Fruit fly (Drosophila melanogaster) whole organism, embryonic: ENCODE results near the gene CG4020.

ENCODE experiments used
- Antp ChIP-seq: fragments of 200-800 bp; sonication (Bioruptor generic); optimal IDR thresholded peaks from 3 replicates; lab custom pipeline; 2016; ENCODE audit warnings: missing biosample characterization, missing genetic modification characterization
- Asciz ChIP-seq: fragments of 200-800 bp; sonication (Bioruptor generic); optimal IDR thresholded peaks from 2 replicates; lab custom pipeline; 2017; ENCODE audit warnings: missing biosample characterization, mild to moderate bottlenecking, missing genetic modification characterization, missing genetic modification reagents
- C15 ChIP-seq: fragments of 200-800 bp; sonication (Bioruptor generic); IDR thresholded peaks from 3 replicates; pipeline ENCODE4 v1.3.6; 2022; ENCODE audit warnings: missing biosample characterization, missing genetic modification characterization
- CG10274 ChIP-seq: fragments of 200-800 bp; sonication (Bioruptor generic); optimal IDR thresholded peaks from 3 replicates; lab custom pipeline; 2017; ENCODE audit warnings: missing biosample characterization, mild to moderate bottlenecking, missing genetic modification characterization
- CG15514 ChIP-seq: fragments of 200-800 bp; sonication (Bioruptor generic); optimal IDR thresholded peaks from 3 replicates; lab custom pipeline; 2017; ENCODE audit warnings: missing biosample characterization, missing genetic modification characterization, mild to moderate bottlenecking, moderate library complexity, missing genetic modification reagents
- CG1603 ChIP-seq: fragments of 200-800 bp; sonication (Bioruptor generic); optimal IDR thresholded peaks from 2 replicates; lab custom pipeline; 2019; ENCODE audit warnings: missing biosample characterization, mild to moderate bottlenecking, missing genetic modification characterization, moderate library complexity
- CG16779 ChIP-seq: fragments of 200-800 bp; sonication (Bioruptor generic); IDR thresholded peaks from 2 replicates; pipeline ENCODE4 v1.3.6; 2022; ENCODE audit warnings: missing biosample characterization, missing genetic modification characterization
- CG2202 ChIP-seq: fragments of 200-800 bp; sonication (Bioruptor generic); optimal IDR thresholded peaks from 2 replicates; lab custom pipeline; 2018; ENCODE audit warnings: missing biosample characterization, mild to moderate bottlenecking, missing genetic modification characterization
- CG6175 ChIP-seq: fragments of 200-800 bp; sonication (Bioruptor generic); IDR thresholded peaks from 3 replicates; pipeline ENCODE4 v1.3.6; 2022; ENCODE audit warnings: missing biosample characterization, missing genetic modification characterization
- CG6683 ChIP-seq: fragments of 200-800 bp; sonication (Bioruptor generic); optimal IDR thresholded peaks from 2 replicates; lab custom pipeline; 2017; ENCODE audit warnings: missing biosample characterization, mild to moderate bottlenecking, missing genetic modification characterization, missing genetic modification reagents
- CG7271 ChIP-seq: fragments of 200-800 bp; sonication (Bioruptor generic); optimal IDR thresholded peaks from 2 replicates; lab custom pipeline; 2018; ENCODE audit warnings: missing biosample characterization, mild to moderate bottlenecking, missing genetic modification characterization, moderate library complexity
- CG9437 ChIP-seq: fragments of 200-800 bp; sonication (Bioruptor generic); optimal IDR thresholded peaks from 2 replicates; lab custom pipeline; 2018; ENCODE audit warnings: missing biosample characterization, mild to moderate bottlenecking, missing genetic modification characterization
- CG9609 ChIP-seq: fragments of 200-800 bp; sonication (Bioruptor generic); optimal IDR thresholded peaks from 3 replicates; lab custom pipeline; 2016; ENCODE audit warnings: missing biosample characterization, missing genetic modification characterization
- D ChIP-seq, 2 experiments: fragments of 200-800 bp in 1 of 2; fragments of >200 bp in 1 of 2; sonication (Bioruptor generic) in 1 of 2; optimal IDR thresholded peaks; 2 replicates in 1 of 2; 3 replicates in 1 of 2; lab custom pipeline; 2017; ENCODE audit warnings: mild to moderate bottlenecking in 1 of 2, missing biosample characterization in 1 of 2, missing genetic modification characterization in 1 of 2, missing genetic modification reagents in 1 of 2
- Elba2 ChIP-seq: fragments of 200-800 bp; sonication (Bioruptor generic); optimal IDR thresholded peaks from 3 replicates; lab custom pipeline; 2016; ENCODE audit warnings: missing biosample characterization, missing genetic modification characterization
- Fer3 ChIP-seq: fragments of 200-800 bp; sonication (Bioruptor generic); optimal IDR thresholded peaks from 2 replicates; lab custom pipeline; 2018; ENCODE audit warnings: missing biosample characterization, mild to moderate bottlenecking, missing genetic modification characterization, moderate library complexity
- Hey ChIP-seq: fragments of 200-800 bp; sonication (Bioruptor generic); optimal IDR thresholded peaks from 3 replicates; lab custom pipeline; 2018; ENCODE audit warnings: missing biosample characterization, mild to moderate bottlenecking, missing genetic modification characterization
- Hmr ChIP-seq: fragments of 200-800 bp; sonication (Bioruptor generic); optimal IDR thresholded peaks from 3 replicates; lab custom pipeline; 2017; ENCODE audit warnings: mild to moderate bottlenecking, missing biosample characterization, missing genetic modification reagents, missing genetic modification characterization
- Jarid2 ChIP-seq: fragments of 200-800 bp; sonication (Bioruptor generic); optimal IDR thresholded peaks from 3 replicates; lab custom pipeline; 2017; ENCODE audit warnings: mild to moderate bottlenecking, missing biosample characterization, missing genetic modification reagents, missing genetic modification characterization
- MESR4 ChIP-seq: fragments of 200-800 bp; sonication (Bioruptor generic); optimal IDR thresholded peaks from 2 replicates; lab custom pipeline; 2018; ENCODE audit warnings: missing biosample characterization, mild to moderate bottlenecking, missing genetic modification characterization, moderate library complexity
- Max ChIP-seq: fragments of 200-800 bp; sonication (Bioruptor generic); optimal IDR thresholded peaks from 2 replicates; lab custom pipeline; 2016; ENCODE audit warnings: missing biosample characterization, mild to moderate bottlenecking, missing genetic modification characterization
- NC2α ChIP-seq: fragments of 200-800 bp; sonication (Bioruptor generic); optimal IDR thresholded peaks from 2 replicates; lab custom pipeline; 2016; ENCODE audit warnings: missing biosample characterization, missing genetic modification characterization
- NK7.1 ChIP-seq: fragments of 200-800 bp; sonication (Bioruptor generic); optimal IDR thresholded peaks from 3 replicates; lab custom pipeline; 2016; ENCODE audit warnings: missing biosample characterization, missing genetic modification characterization
- Nf-YA ChIP-seq: fragments of 200-800 bp; sonication (Bioruptor generic); IDR thresholded peaks from 2 replicates; pipeline ENCODE4 v1.3.6; 2022; ENCODE audit warnings: missing biosample characterization, missing genetic modification characterization
- Nf-YC ChIP-seq: fragments of 200-800 bp; optimal IDR thresholded peaks from 3 replicates; lab custom pipeline; 2019; ENCODE audit warnings: missing biosample characterization, mild to moderate bottlenecking, missing genetic modification characterization, moderate library complexity
- Taf1 ChIP-seq: fragments of 200-800 bp; sonication (Bioruptor generic); IDR thresholded peaks from 2 replicates; pipeline ENCODE4 v1.3.6; 2022; ENCODE audit warnings: missing biosample characterization, missing genetic modification characterization
- amos ChIP-seq: fragments of 200-800 bp; sonication (Bioruptor generic); IDR thresholded peaks from 2 replicates; pipeline ENCODE4 v1.3.6; 2022; ENCODE audit warnings: missing biosample characterization, missing genetic modification characterization; ENCODE audit not compliant: partially characterized antibody
- chn ChIP-seq: fragments of 200-800 bp; sonication (Bioruptor generic); optimal IDR thresholded peaks from 2 replicates; lab custom pipeline; 2016; ENCODE audit warnings: missing biosample characterization, missing genetic modification characterization
- dimm ChIP-seq: fragments of 200-800 bp; sonication (Bioruptor generic); IDR thresholded peaks from 2 replicates; pipeline ENCODE4 v1.3.6; 2022; ENCODE audit warnings: missing biosample characterization, missing genetic modification characterization
- dpn ChIP-seq, 2 experiments: fragments of 200-800 bp; sonication (Bioruptor generic); optimal IDR thresholded peaks; 3 replicates each; lab custom pipeline; 2016; ENCODE audit warnings: missing biosample characterization in 2 of 2, missing genetic modification characterization in 2 of 2
- esg ChIP-seq: fragments of 200-800 bp; sonication (Bioruptor generic); conservative IDR thresholded peaks from 2 replicates; pipeline ENCODE4 v1.3.6; 2022; ENCODE audit warnings: missing biosample characterization, missing genetic modification characterization
- fd64A ChIP-seq: fragments of 200-800 bp; sonication (Bioruptor generic); optimal IDR thresholded peaks from 3 replicates; lab custom pipeline; 2018; ENCODE audit warnings: missing biosample characterization, mild to moderate bottlenecking, missing genetic modification characterization
- her ChIP-seq: fragments of 200-800 bp; sonication (Bioruptor generic); optimal IDR thresholded peaks from 2 replicates; lab custom pipeline; 2016; ENCODE audit warnings: missing biosample characterization, missing genetic modification characterization
- jing ChIP-seq: fragments of 200-800 bp; sonication (Bioruptor generic); optimal IDR thresholded peaks from 2 replicates; lab custom pipeline; 2018; ENCODE audit warnings: missing biosample characterization, mild to moderate bottlenecking, missing genetic modification characterization
- kni ChIP-seq: fragments of 200-800 bp; sonication (Bioruptor generic); optimal IDR thresholded peaks from 3 replicates; lab custom pipeline; 2017; ENCODE audit warnings: mild to moderate bottlenecking, missing biosample characterization, missing genetic modification reagents, missing genetic modification characterization
- lmd ChIP-seq: fragments of 200-800 bp; sonication (Bioruptor generic); IDR thresholded peaks from 2 replicates; pipeline ENCODE4 v1.3.6; 2022; ENCODE audit warnings: missing biosample characterization, missing genetic modification characterization
- odd ChIP-seq: fragments of 200-800 bp; sonication (Bioruptor generic); optimal IDR thresholded peaks from 2 replicates; lab custom pipeline; 2017; ENCODE audit warnings: missing biosample characterization, mild to moderate bottlenecking, missing genetic modification characterization
- org-1 ChIP-seq: fragments of 200-800 bp; sonication (Bioruptor generic); optimal IDR thresholded peaks from 2 replicates; lab custom pipeline; 2017; ENCODE audit warnings: missing biosample characterization, missing genetic modification characterization
- pan ChIP-seq, 4 experiments: fragments of >200 bp in 3 of 4; fragments of 200-800 bp in 1 of 4; sonication (Bioruptor generic) in 1 of 4; optimal IDR thresholded peaks in 3 of 4; IDR thresholded peaks in 1 of 4; 2 replicates each; pipeline versions ENCODE4 v1.3.6 to Lab custom; 2017 to 2022; ENCODE audit warnings: missing biosample characterization in 2 of 4, missing genetic modification characterization in 2 of 4, mixed read lengths in 1 of 4
- pfk ChIP-seq: fragments of 200-800 bp; sonication (Bioruptor generic); optimal IDR thresholded peaks from 2 replicates; lab custom pipeline; 2018; ENCODE audit warnings: missing biosample characterization, mild to moderate bottlenecking, missing genetic modification characterization, moderate library complexity
- pros ChIP-seq: fragments of 200-800 bp; sonication (Bioruptor generic); optimal IDR thresholded peaks from 3 replicates; lab custom pipeline; 2019; ENCODE audit warnings: missing biosample characterization, mild to moderate bottlenecking, missing genetic modification characterization, moderate library complexity
- pzg ChIP-seq: fragments of 200-800 bp; sonication (Bioruptor generic); optimal IDR thresholded peaks from 3 replicates; lab custom pipeline; 2018; ENCODE audit warnings: missing biosample characterization, mild to moderate bottlenecking, missing genetic modification characterization, moderate library complexity
- rib ChIP-seq: fragments of 200-800 bp; sonication (Bioruptor generic); IDR thresholded peaks from 2 replicates; pipeline ENCODE4 v1.3.6; 2022; ENCODE audit warnings: missing biosample characterization, missing genetic modification characterization
- tna ChIP-seq: fragments of 200-800 bp; sonication (Bioruptor generic); IDR thresholded peaks from 2 replicates; pipeline ENCODE4 v1.3.6; 2022; ENCODE audit warnings: missing biosample characterization, missing genetic modification characterization; ENCODE audit not compliant: partially characterized antibody
- vnd ChIP-seq: fragments of 200-800 bp; sonication (Bioruptor generic); IDR thresholded peaks from 3 replicates; pipeline ENCODE4 v1.3.6; 2022; ENCODE audit warnings: missing biosample characterization, missing genetic modification characterization; ENCODE audit not compliant: partially characterized antibody
- yki ChIP-seq: fragments of >200 bp; optimal IDR thresholded peaks from 3 replicates; lab custom pipeline; 2018
- zf30C ChIP-seq: fragments of 200-800 bp; sonication (Bioruptor generic); optimal IDR thresholded peaks from 3 replicates; lab custom pipeline; 2018; ENCODE audit warnings: missing biosample characterization, mild to moderate bottlenecking, missing genetic modification characterization

CG4020 gene

DNA sequence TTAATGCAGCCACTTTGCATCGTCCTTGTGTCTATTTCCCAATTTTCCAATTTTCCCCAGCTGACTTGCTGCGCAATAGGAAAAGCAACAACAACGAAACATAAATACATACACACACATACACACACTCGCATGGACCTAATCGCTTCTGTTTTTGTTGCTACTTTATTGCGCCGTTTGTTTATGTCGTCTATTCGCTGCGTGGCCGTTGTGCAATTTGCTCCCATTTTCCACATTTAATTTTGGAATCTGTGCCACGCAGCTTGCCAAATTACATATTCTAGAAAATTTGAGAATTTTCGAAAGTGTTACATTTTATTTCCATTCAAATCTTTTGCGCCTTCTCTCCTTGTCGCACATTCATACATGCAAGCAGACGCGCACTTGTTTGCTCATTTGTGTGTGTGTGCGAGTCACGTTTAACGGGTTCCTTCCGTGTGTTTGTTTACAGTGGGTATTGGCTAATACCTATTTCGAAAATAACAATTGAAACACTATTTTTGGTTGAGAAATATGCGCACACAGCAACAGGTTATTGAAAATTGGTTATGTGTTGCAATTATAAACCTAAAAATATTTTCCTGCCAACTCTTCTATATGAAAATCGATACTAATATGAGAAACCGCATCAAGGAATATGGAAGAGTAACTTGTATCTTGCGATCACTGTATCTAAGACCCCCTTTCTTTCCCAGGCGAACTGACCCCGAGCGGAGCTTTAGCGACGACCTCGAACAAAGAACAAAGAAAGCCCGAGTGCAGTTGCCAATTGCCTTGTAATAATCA is 25.2 kb upstream of the CG4020 start (continued):
- TF ChIP-seq Elba2 (GFP tag; lab: Kevin White, UChicago) = peak; percentile 99
- TF ChIP-seq odd (GFP tag; lab: Kevin White, UChicago) = peak; percentile 43
- TF ChIP-seq amos (GFP tag; lab: Robert Waterston, UW) = no peak
- TF ChIP-seq org-1 (GFP tag; lab: Kevin White, UChicago) = peak; percentile 48
- TF ChIP-seq CG9437 (GFP tag; lab: Kevin White, UChicago) = peak; percentile 43
- peak; percentile 53; the same call in 1 of the 2 replicates for TF ChIP-seq lmd (GFP tag; lab: Robert Waterston, UW)
- peak; percentile 8 for TF ChIP-seq MESR4
- TF ChIP-seq CG15514 (GFP tag; lab: Kevin White, UChicago) = no peak
- peak; percentile 21 for TF ChIP-seq CG6683 (GFP tag; lab: Kevin White, UChicago)
- no peak for TF ChIP-seq pros (GFP tag; lab: Kevin White, UChicago)
- peak; percentile 15 for TF ChIP-seq chn (GFP tag; lab: Kevin White, UChicago)
- TF ChIP-seq C15 (GFP tag; lab: Robert Waterston, UW) = no peak
- no peak for TF ChIP-seq vnd (GFP tag; lab: Robert Waterston, UW)
- peak; percentile 32 for TF ChIP-seq Max
- no peak for TF ChIP-seq pfk (GFP tag; lab: Kevin White, UChicago)
- TF ChIP-seq CG7271 (tag; lab: Kevin White, UChicago) = no peak
- no peak for TF ChIP-seq CG6175 (GFP tag; lab: Robert Waterston, UW)
- TF ChIP-seq Jarid2 (GFP tag; lab: Kevin White, UChicago) = no peak
- TF ChIP-seq CG1603 (tag; lab: Kevin White, UChicago) = peak; percentile 65
- peak; percentile 29 for TF ChIP-seq Asciz
- no peak for TF ChIP-seq dimm
- no peak for TF ChIP-seq pzg (GFP tag; lab: Kevin White, UChicago)
- peak; percentile 36 for TF ChIP-seq esg (GFP tag; lab: Robert Waterston, UW)
- TF ChIP-seq Nf-YA (GFP tag; lab: Robert Waterston, UW) = no peak
- no peak for TF ChIP-seq Taf1 (GFP tag; lab: Robert Waterston, UW)
- peak; percentile 64 for TF ChIP-seq Hmr (GFP tag; lab: Kevin White, UChicago)
- TF ChIP-seq NK7.1 (GFP tag; lab: Kevin White, UChicago) = no peak
- no peak for TF ChIP-seq zf30C (GFP tag; lab: Kevin White, UChicago)
- TF ChIP-seq NC2α (GFP tag; lab: Kevin White, UChicago) = no peak
- no peak for TF ChIP-seq rib (GFP tag; lab: Robert Waterston, UW)
- no peak for TF ChIP-seq fd64A
- no peak for TF ChIP-seq yki (lab: Kevin White, UChicago)
- TF ChIP-seq Nf-YC = peak; percentile 35
- TF ChIP-seq Antp (GFP tag; lab: Kevin White, UChicago) = peak; percentile 14
- TF ChIP-seq D (optimal IDR thresholded peaks at IDR 0.05; lab: Kevin White, UChicago) = no peak
- TF ChIP-seq D (GFP tag; optimal IDR thresholded peaks at IDR 0.05; lab: Kevin White, UChicago) = peak; percentile 32
- no peak for TF ChIP-seq CG16779 (GFP tag; lab: Robert Waterston, UW)
- TF ChIP-seq Hey = no peak
- peak; percentile 58 for TF ChIP-seq Fer3
- peak in 1 of 2 experiments; percentile 52 for TF ChIP-seq dpn (GFP tag; optimal IDR thresholded peaks at IDR 0.05; lab: Kevin White, UChicago)
- no peak for TF ChIP-seq jing
- TF ChIP-seq kni (GFP tag; lab: Kevin White, UChicago) = peak; percentile 54
- TF ChIP-seq CG9609 (GFP tag; lab: Kevin White, UChicago) = peak; percentile 28
- no peak for TF ChIP-seq pan (optimal IDR thresholded peaks at IDR 0.05; lab: Kevin White, UChicago)
- peak in 1 of 2 experiments; percentile 40 for TF ChIP-seq pan (GFP tag; optimal IDR thresholded peaks at IDR 0.05 in 1 of 2, IDR thresholded peaks at IDR 0.05 in 1 of 2)
- TF ChIP-seq her (GFP tag; lab: Kevin White, UChicago) = peak; percentile 33
- no peak for TF ChIP-seq tna (GFP tag; lab: Robert Waterston, UW)
- TF ChIP-seq CG2202 = peak; percentile 26
- no peak for TF ChIP-seq CG10274 (GFP tag; lab: Kevin White, UChicago)
